Fruit fly (Drosophila melanogaster) Kc167 (cell line): Measurements from ENCODE around the gene JhI-21.

ENCODE experiments used
- Myc ChIP-seq: fragments of >200 bp; optimal IDR thresholded peaks from 2 replicates; lab custom pipeline; 2017; ENCODE audit warnings: missing external identifiers
- Sin3A ChIP-seq: fragments of >200 bp; optimal IDR thresholded peaks from 2 replicates; lab custom pipeline; 2018; ENCODE audit warnings: missing external identifiers
- insv ChIP-seq: fragments of >200 bp; optimal IDR thresholded peaks from 3 replicates; lab custom pipeline; 2018; ENCODE audit warnings: missing external identifiers
- psq ChIP-seq: fragments of >200 bp; optimal IDR thresholded peaks from 2 replicates; lab custom pipeline; 2017; ENCODE audit warnings: missing external identifiers
- ttk ChIP-seq: sonication (Bioruptor generic); optimal IDR thresholded peaks from 2 replicates; lab custom pipeline; 2017; ENCODE audit warnings: missing external identifiers

DNA sequence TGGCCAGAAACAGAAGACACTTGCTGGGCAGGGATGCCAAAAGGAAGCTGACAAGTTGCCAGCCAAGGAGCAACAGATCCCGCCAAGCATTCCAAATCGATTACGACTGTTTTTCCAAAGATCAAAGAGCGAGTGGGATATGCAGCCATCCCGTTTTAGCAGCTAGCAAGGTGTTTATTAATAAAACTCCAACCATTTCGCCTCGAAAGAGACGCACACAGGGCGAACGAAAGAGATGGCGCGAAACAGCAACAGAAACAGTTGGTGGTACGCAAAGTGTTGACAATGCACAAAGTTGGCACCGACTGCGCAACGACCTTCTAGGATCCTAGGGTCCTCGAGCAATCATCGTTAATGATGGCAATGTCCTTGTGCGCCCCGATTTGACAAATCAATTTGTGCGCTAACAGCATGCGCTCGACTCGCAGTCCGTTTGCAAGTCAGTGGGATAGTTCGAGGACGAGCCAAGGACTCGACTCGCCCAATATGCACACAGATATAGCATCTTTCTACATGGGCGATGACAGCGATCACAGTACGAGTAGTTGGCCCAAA, 24.1 kb upstream of the JhI-21 start:
- no peak for TF ChIP-seq Myc (lab: Kevin White, UChicago)
- no peak for TF ChIP-seq psq (lab: Kevin White, UChicago)
- TF ChIP-seq insv (lab: Kevin White, UChicago) = no peak
- TF ChIP-seq ttk (lab: Kevin White, UChicago) = no peak
- no peak for TF ChIP-seq Sin3A (lab: Kevin White, UChicago)
